Worm (Caenorhabditis elegans) whole organism, late embryonic: ENCODE measurements around the gene mtm-5.

Experiments used
- K02D7.2 ChIP-seq: sonication (generic microtip); optimal IDR thresholded peaks from 2 replicates; lab custom pipeline; 2017; ENCODE audit warnings: mild to moderate bottlenecking, missing genetic modification characterization, missing compliant biosample characterization
- K09A11.1 ChIP-seq: sonication (generic microtip); optimal IDR thresholded peaks from 2 replicates; lab custom pipeline; 2017; ENCODE audit warnings: antibody characterized with exemption, mild to moderate bottlenecking, missing genetic modification characterization, missing compliant biosample characterization; ENCODE audit not compliant: insufficient read depth
- T23F11.4 ChIP-seq: fragments of 200-800 bp; sonication (Bioruptor generic); optimal IDR thresholded peaks from 2 replicates; lab custom pipeline; 2018; ENCODE audit warnings: mild to moderate bottlenecking, missing genetic modification characterization, missing compliant biosample characterization
- Y22D7AL.16 ChIP-seq: sonication (generic microtip); optimal IDR thresholded peaks from 2 replicates; lab custom pipeline; 2016; ENCODE audit warnings: missing genetic modification characterization, missing compliant biosample characterization
- ahr-1 ChIP-seq: sonication (generic microtip); optimal IDR thresholded peaks from 2 replicates; lab custom pipeline; 2016; ENCODE audit warnings: missing genetic modification characterization, missing compliant biosample characterization
- ceh-14 ChIP-seq: sonication (generic microtip); optimal IDR thresholded peaks from 2 replicates; lab custom pipeline; 2016; ENCODE audit warnings: missing genotype, missing genetic modification characterization, missing compliant biosample characterization
- ceh-18 ChIP-seq: sonication (generic microtip); optimal IDR thresholded peaks from 2 replicates; lab custom pipeline; 2016; ENCODE audit warnings: missing genetic modification characterization, missing compliant biosample characterization
- ceh-19 ChIP-seq: fragments of 200-800 bp; sonication (Bioruptor generic); optimal IDR thresholded peaks from 2 replicates; lab custom pipeline; 2018; ENCODE audit warnings: mild to moderate bottlenecking, missing genetic modification characterization, missing compliant biosample characterization
- ceh-22 ChIP-seq: sonication (generic microtip); optimal IDR thresholded peaks from 2 replicates; lab custom pipeline; 2017; ENCODE audit warnings: missing biosample characterization, missing genetic modification characterization
- ceh-24 ChIP-seq: sonication (generic microtip); optimal IDR thresholded peaks from 2 replicates; lab custom pipeline; 2016; ENCODE audit warnings: mild to moderate bottlenecking, missing genetic modification characterization, missing compliant biosample characterization
- ceh-30 ChIP-seq: fragments of 150-350 bp; optimal IDR thresholded peaks from 2 replicates; lab custom pipeline; 2014; ENCODE audit warnings: missing biosample characterization, missing genetic modification characterization
- ceh-31 ChIP-seq: sonication (generic microtip); optimal IDR thresholded peaks from 2 replicates; lab custom pipeline; 2016; ENCODE audit warnings: missing genetic modification characterization, missing compliant biosample characterization
- ceh-34 ChIP-seq: sonication (generic microtip); optimal IDR thresholded peaks from 2 replicates; lab custom pipeline; 2016; ENCODE audit warnings: mild to moderate bottlenecking, missing genetic modification characterization, missing compliant biosample characterization
- che-1 ChIP-seq: sonication (generic microtip); optimal IDR thresholded peaks from 2 replicates; lab custom pipeline; 2016; ENCODE audit warnings: mild to moderate bottlenecking, missing genetic modification characterization, missing compliant biosample characterization
- dmd-4 ChIP-seq: sonication (generic microtip); optimal IDR thresholded peaks from 2 replicates; lab custom pipeline; 2016; ENCODE audit warnings: borderline replicate concordance, missing genetic modification characterization, missing compliant biosample characterization
- elt-2 ChIP-seq: sonication (generic microtip); optimal IDR thresholded peaks from 2 replicates; lab custom pipeline; 2016; ENCODE audit warnings: missing genetic modification reagents, missing genetic modification characterization, missing compliant biosample characterization
- elt-4 ChIP-seq: sonication (generic microtip); optimal IDR thresholded peaks from 2 replicates; lab custom pipeline; 2016; ENCODE audit warnings: missing genetic modification characterization, missing compliant biosample characterization
- eyg-1 ChIP-seq: sonication (generic microtip); optimal IDR thresholded peaks from 2 replicates; lab custom pipeline; 2016; ENCODE audit warnings: missing genotype, missing genetic modification characterization, missing compliant biosample characterization
- fax-1 ChIP-seq: sonication (generic microtip); optimal IDR thresholded peaks from 2 replicates; lab custom pipeline; 2016; ENCODE audit warnings: missing genotype, missing genetic modification characterization, missing compliant biosample characterization
- gmeb-2 ChIP-seq: sonication (generic microtip); optimal IDR thresholded peaks from 2 replicates; lab custom pipeline; 2016; ENCODE audit warnings: missing genetic modification characterization, inconsistent platforms, missing compliant biosample characterization
- hlh-30 ChIP-seq: sonication (generic microtip); optimal IDR thresholded peaks from 2 replicates; lab custom pipeline; 2017; ENCODE audit warnings: antibody characterized with exemption, missing genetic modification characterization, missing compliant biosample characterization; ENCODE audit not compliant: insufficient read depth
- hlh-8 ChIP-seq: sonication (generic microtip); optimal IDR thresholded peaks from 2 replicates; lab custom pipeline; 2016; ENCODE audit warnings: missing genotype, missing genetic modification characterization, missing compliant biosample characterization
- lim-6 ChIP-seq: sonication (generic microtip); optimal IDR thresholded peaks from 2 replicates; lab custom pipeline; 2016; ENCODE audit warnings: missing genetic modification characterization, missing compliant biosample characterization
- lin-11 ChIP-seq: fragments of 200-800 bp; sonication (Bioruptor generic); optimal IDR thresholded peaks from 2 replicates; lab custom pipeline; 2018; ENCODE audit warnings: mild to moderate bottlenecking, missing genetic modification characterization, missing compliant biosample characterization
- madf-2 ChIP-seq: sonication (generic microtip); optimal IDR thresholded peaks from 2 replicates; lab custom pipeline; 2017; ENCODE audit warnings: missing genetic modification characterization, missing compliant biosample characterization
- mec-3 ChIP-seq: sonication (generic microtip); optimal IDR thresholded peaks from 2 replicates; lab custom pipeline; 2016; ENCODE audit warnings: borderline replicate concordance, missing genetic modification characterization, missing compliant biosample characterization
- nfya-1 ChIP-seq: sonication (generic microtip); optimal IDR thresholded peaks from 2 replicates; lab custom pipeline; 2017; ENCODE audit warnings: missing genetic modification characterization, mild to moderate bottlenecking, missing compliant biosample characterization, antibody characterized with exemption, moderate library complexity
- nhr-11 ChIP-seq: fragments of 150-350 bp; optimal IDR thresholded peaks from 2 replicates; lab custom pipeline; 2014; ENCODE audit warnings: missing biosample characterization, missing genetic modification characterization
- nhr-232 ChIP-seq: sonication (generic microtip); optimal IDR thresholded peaks from 2 replicates; lab custom pipeline; 2016; ENCODE audit warnings: missing genetic modification characterization, missing compliant biosample characterization
- odd-2 ChIP-seq: sonication (generic microtip); optimal IDR thresholded peaks from 2 replicates; lab custom pipeline; 2017; ENCODE audit warnings: antibody characterized with exemption, mild to moderate bottlenecking, missing genetic modification characterization, missing compliant biosample characterization
- pag-3 ChIP-seq: sonication (generic microtip); optimal IDR thresholded peaks from 2 replicates; lab custom pipeline; 2016; ENCODE audit warnings: missing compliant biosample characterization, missing genetic modification characterization, borderline replicate concordance
- pat-9 ChIP-seq: fragments of 200-800 bp; sonication (Bioruptor generic); optimal IDR thresholded peaks from 2 replicates; lab custom pipeline; 2018; ENCODE audit warnings: mild to moderate bottlenecking, missing genetic modification characterization, moderate library complexity, missing compliant biosample characterization
- pax-1 ChIP-seq: fragments of 150-350 bp; optimal IDR thresholded peaks from 2 replicates; lab custom pipeline; 2014; ENCODE audit warnings: missing biosample characterization, missing genetic modification characterization
- pha-2 ChIP-seq: sonication (generic microtip); optimal IDR thresholded peaks from 2 replicates; lab custom pipeline; 2017; ENCODE audit warnings: mild to moderate bottlenecking, missing genetic modification characterization, missing compliant biosample characterization
- pha-4 ChIP-seq: fragments of 150-350 bp; optimal IDR thresholded peaks from 2 replicates; lab custom pipeline; 2018; ENCODE audit warnings: missing biosample characterization, missing genetic modification reagents, missing genetic modification characterization
- pqm-1 ChIP-seq: sonication (generic microtip); optimal IDR thresholded peaks from 2 replicates; lab custom pipeline; 2016; ENCODE audit warnings: missing genetic modification characterization, missing compliant biosample characterization
- pros-1 ChIP-seq: fragments of 150-350 bp; optimal IDR thresholded peaks from 2 replicates; lab custom pipeline; 2014; ENCODE audit warnings: missing biosample characterization, missing genetic modification reagents, missing genetic modification characterization
- ref-2 ChIP-seq: sonication (generic microtip); optimal IDR thresholded peaks from 2 replicates; lab custom pipeline; 2016; ENCODE audit warnings: missing genetic modification characterization, missing compliant biosample characterization
- rnt-1 ChIP-seq: sonication (generic microtip); optimal IDR thresholded peaks from 2 replicates; lab custom pipeline; 2016; ENCODE audit warnings: missing genetic modification characterization, missing compliant biosample characterization
- sdc-2 ChIP-seq: sonication (generic microtip); optimal IDR thresholded peaks from 2 replicates; lab custom pipeline; 2016; ENCODE audit warnings: missing genotype, missing genetic modification characterization, missing compliant biosample characterization
- sox-2 ChIP-seq: fragments of 200-800 bp; sonication (Bioruptor generic); IDR thresholded peaks from 2 replicates; pipeline ENCODE4 v1.3.6; 2022; ENCODE audit warnings: missing genetic modification reagents, missing genetic modification characterization, missing compliant biosample characterization
- sox-4 ChIP-seq: sonication (generic microtip); optimal IDR thresholded peaks from 2 replicates; lab custom pipeline; 2017; ENCODE audit warnings: mild to moderate bottlenecking, missing genetic modification characterization, inconsistent platforms, missing compliant biosample characterization
- syd-9 ChIP-seq: sonication (generic microtip); optimal IDR thresholded peaks from 2 replicates; lab custom pipeline; 2016; ENCODE audit warnings: mild to moderate bottlenecking, missing genetic modification characterization, moderate library complexity, missing compliant biosample characterization
- tbx-2 ChIP-seq: sonication (generic microtip); optimal IDR thresholded peaks from 2 replicates; lab custom pipeline; 2016; ENCODE audit warnings: missing genetic modification characterization, missing compliant biosample characterization
- tbx-7 ChIP-seq: sonication (generic microtip); optimal IDR thresholded peaks from 2 replicates; lab custom pipeline; 2016; ENCODE audit warnings: missing genotype, missing genetic modification characterization, missing compliant biosample characterization
- ttx-3 ChIP-seq: sonication (generic microtip); optimal IDR thresholded peaks from 2 replicates; lab custom pipeline; 2016; ENCODE audit warnings: missing genetic modification reagents, missing genetic modification characterization, missing compliant biosample characterization
- unc-3 ChIP-seq, 2 experiments: fragments of 200-800 bp in 1 of 2; sonication (Bioruptor generic) in 1 of 2; sonication (generic microtip) in 1 of 2; conservative IDR thresholded peaks in 1 of 2; optimal IDR thresholded peaks in 1 of 2; 2 replicates each; pipeline versions ENCODE4 v1.3.6 to Lab custom; 2016 to 2022; ENCODE audit warnings: missing compliant biosample characterization in 2 of 2, missing genetic modification characterization in 2 of 2, missing genetic modification reagents in 1 of 2
- unc-42 ChIP-seq: sonication (generic microtip); optimal IDR thresholded peaks from 2 replicates; lab custom pipeline; 2016; ENCODE audit warnings: missing genotype, missing genetic modification characterization, missing compliant biosample characterization
- unc-55 ChIP-seq: sonication (generic microtip); optimal IDR thresholded peaks from 2 replicates; lab custom pipeline; 2017; ENCODE audit warnings: missing biosample characterization, missing genetic modification reagents, missing genetic modification characterization
- unc-86 ChIP-seq: sonication (generic microtip); optimal IDR thresholded peaks from 2 replicates; lab custom pipeline; 2016; ENCODE audit warnings: missing genetic modification characterization, missing compliant biosample characterization

The mtm-5 gene

ce11 chrX:5276772-5277171 is 33.6 kb upstream of the mtm-5 start:
- TF ChIP-seq rnt-1 (no peak), nhr-11 (tag; lab: Kevin White, UChicago) (no peak), sox-4 (no peak), ahr-1 (tag; lab: Kevin White, UChicago) (no peak), madf-2 (tag; lab: Kevin White, UChicago) (no peak), mec-3 (no peak), unc-3 (GFP tag; conservative IDR thresholded peaks at IDR 0.05; lab: Robert Waterston, UW) (no peak), unc-3 (tag; optimal IDR thresholded peaks at IDR 0.05; lab: Kevin White, UChicago) (no peak), ttx-3 (tag; lab: Kevin White, UChicago) (no peak), ceh-22 (no peak)

- TF ChIP-seq syd-9 (tag; lab: Kevin White, UChicago) = no peak
- TF ChIP-seq eyg-1 (tag; lab: Kevin White, UChicago) = peak; percentile 52
- peak; percentile 44 for TF ChIP-seq ceh-34
- no peak for TF ChIP-seq elt-4 (tag; lab: Kevin White, UChicago)
- TF ChIP-seq pha-2 (tag; lab: Kevin White, UChicago) = peak; percentile 20
- no peak for TF ChIP-seq ceh-24 (tag; lab: Kevin White, UChicago)
- TF ChIP-seq sox-2 (GFP tag; lab: Robert Waterston, UW) = peak; percentile 27; the same call in 1 of the 2 replicates
- peak; percentile 11 for TF ChIP-seq fax-1 (tag; lab: Kevin White, UChicago)
- no peak for TF ChIP-seq sox-4
- no peak for TF ChIP-seq ceh-22
- peak; percentile 81 for TF ChIP-seq pros-1 (tag; lab: Kevin White, UChicago)
- peak; percentile 62 for TF ChIP-seq ceh-19 (GFP tag; lab: Kevin White, UChicago)
- TF ChIP-seq dmd-4 (tag; lab: Kevin White, UChicago) = no peak
- no peak for TF ChIP-seq lin-11 (tag; lab: Kevin White, UChicago)
- TF ChIP-seq mec-3 = no peak
- peak; percentile 1 for TF ChIP-seq unc-55
- TF ChIP-seq pqm-1 = no peak
- TF ChIP-seq K09A11.1 (tag; lab: Kevin White, UChicago) = no peak
- no peak for TF ChIP-seq ceh-18 (tag; lab: Kevin White, UChicago)
- no peak for TF ChIP-seq nhr-232 (tag; lab: Kevin White, UChicago)
- no peak for TF ChIP-seq pax-1 (tag; lab: Kevin White, UChicago)
- TF ChIP-seq pat-9 (tag; lab: Kevin White, UChicago) = no peak
- peak; percentile 10 for TF ChIP-seq elt-2 (tag; lab: Kevin White, UChicago)
- peak; percentile 36 for TF ChIP-seq hlh-30 (tag; lab: Kevin White, UChicago)
- peak; percentile 3 for TF ChIP-seq unc-86 (tag; lab: Kevin White, UChicago)
- TF ChIP-seq ceh-30 (tag; lab: Kevin White, UChicago) = no peak
- TF ChIP-seq lim-6 (tag; lab: Kevin White, UChicago) = no peak
- TF ChIP-seq tbx-2 (tag; lab: Kevin White, UChicago) = peak; percentile 58
- TF ChIP-seq ref-2 (tag; lab: Kevin White, UChicago) = peak; percentile 72
- TF ChIP-seq nfya-1 (tag; lab: Kevin White, UChicago) = peak; percentile 72
- no peak for TF ChIP-seq hlh-8
- peak; percentile 1 for TF ChIP-seq tbx-7 (tag; lab: Kevin White, UChicago)
- TF ChIP-seq unc-42 (tag; lab: Kevin White, UChicago) = peak; percentile 46
- TF ChIP-seq Y22D7AL.16 = no peak
- no peak for TF ChIP-seq pag-3 (tag; lab: Kevin White, UChicago)
- TF ChIP-seq ttx-3 (tag; lab: Kevin White, UChicago) = no peak
- no peak for TF ChIP-seq pha-4 (tag; lab: Kevin White, UChicago)
- TF ChIP-seq gmeb-2 (tag; lab: Kevin White, UChicago) = no peak
- TF ChIP-seq odd-2 (tag; lab: Kevin White, UChicago) = no peak
- TF ChIP-seq unc-3 (GFP tag; conservative IDR thresholded peaks at IDR 0.05; lab: Robert Waterston, UW) = no peak
- TF ChIP-seq unc-3 (tag; optimal IDR thresholded peaks at IDR 0.05; lab: Kevin White, UChicago) = no peak
- peak; percentile 6 for TF ChIP-seq ceh-14
- TF ChIP-seq sdc-2 = peak; percentile 48
- TF ChIP-seq K02D7.2 = no peak
- no peak for TF ChIP-seq T23F11.4 (GFP tag; lab: Kevin White, UChicago)
- no peak for TF ChIP-seq che-1 (tag; lab: Kevin White, UChicago)
- peak; percentile 65 for TF ChIP-seq ceh-31
These were observed 32.0 kb upstream of the mtm-5 start, which contains the start of gene hst-6 for ce11 chrX:5275209-5275608. Gene hst-6 (plus strand): TSS chrX:5275561.
